Worm (Caenorhabditis elegans): ENCODE data around the gene crn-4.

DNA sequence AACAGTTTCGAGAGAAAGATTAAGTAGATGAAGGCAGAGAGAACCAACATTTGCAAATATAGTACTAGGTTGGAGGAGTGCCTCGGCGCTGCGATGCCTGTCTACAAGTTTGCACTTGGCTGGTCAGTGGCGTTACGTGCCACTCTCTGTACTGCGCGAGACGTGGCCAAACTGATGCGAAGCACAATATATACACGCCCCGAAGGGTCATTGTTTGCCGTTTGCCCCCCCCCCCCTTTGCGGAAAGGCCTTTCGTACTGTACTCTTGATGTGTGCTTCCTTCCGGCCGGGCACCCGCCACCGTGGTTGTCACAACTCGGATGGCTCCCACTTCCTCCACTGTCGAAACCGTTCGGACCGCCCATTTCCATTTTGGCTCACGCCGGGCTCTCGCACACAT, 45.8 kb downstream of the crn-4 start:
- TF ChIP-seq Y22D7AL.16 (tag; optimal IDR thresholded peaks at IDR 0.05) (no peak), fkh-10 (GFP tag; optimal IDR thresholded peaks at IDR 0.05) (no peak), ama-1 (optimal IDR thresholded peaks at IDR 0.05) (no peak)
